Fruit fly (Drosophila melanogaster): ENCODE measurements around the gene CG5177.

CG5177 gene

DNA sequence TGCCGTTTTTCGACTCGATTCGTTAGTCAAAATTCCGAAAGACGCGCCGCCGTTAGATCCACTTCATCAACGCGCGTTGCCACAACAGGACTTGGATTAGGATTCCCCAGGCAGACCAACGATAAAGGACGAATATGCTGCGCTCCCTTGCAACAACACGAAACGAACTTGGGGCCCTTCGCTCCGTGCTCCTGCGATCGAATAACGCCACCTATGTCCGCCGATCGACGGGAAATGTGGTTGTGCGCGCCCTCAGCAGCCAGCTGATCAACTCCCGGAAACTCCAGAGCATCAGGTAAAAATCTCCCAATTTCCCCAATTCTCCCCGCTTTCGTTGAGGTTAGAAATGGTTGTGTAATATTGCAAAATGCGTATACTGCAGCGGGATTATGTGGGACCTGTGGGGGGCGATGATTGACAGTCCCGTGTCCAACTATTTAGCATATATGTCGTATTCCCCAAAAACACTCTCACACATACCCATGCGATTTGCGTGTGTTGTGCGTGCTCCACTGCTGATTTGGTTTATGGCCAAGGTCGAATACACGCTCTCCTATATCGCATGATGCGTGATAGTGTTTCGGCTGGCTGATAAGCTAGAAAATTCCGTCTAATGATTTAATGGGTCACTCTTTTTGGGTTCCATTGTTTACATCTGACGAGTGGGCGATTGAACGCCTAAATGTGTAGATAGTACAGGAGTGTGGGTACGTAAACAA is 22.2 kb downstream of the CG5177 start (continued):
- TF ChIP-seq CG12299 (tag; optimal IDR thresholded peaks at IDR 0.05) (no peak), Bgb (GFP tag; IDR thresholded peaks at IDR 0.05; ENCODE audit: partially characterized antibody) (no peak), Atf-2 (GFP tag; optimal IDR thresholded peaks at IDR 0.05) (no peak), CG17385 (GFP tag; optimal IDR thresholded peaks at IDR 0.05) (no peak), CoRest (tag; optimal IDR thresholded peaks at IDR 0.05) (no peak), tap (tag; optimal IDR thresholded peaks at IDR 0.05) (no peak), nerfin-2 (GFP tag; IDR thresholded peaks at IDR 0.05; ENCODE audit: partially characterized antibody) (no peak), pho (GFP tag; optimal IDR thresholded peaks at IDR 0.05) (no peak), CG12071 (GFP tag; optimal IDR thresholded peaks at IDR 0.05) (peak; percentile 17), CG6791 (GFP tag; IDR thresholded peaks at IDR 0.05; ENCODE audit: partially characterized antibody) (no peak), CG18764 (GFP tag; optimal IDR thresholded peaks at IDR 0.05) (no peak), CG7357 (GFP tag; IDR thresholded peaks at IDR 0.05) (no peak), gcm2 (GFP tag; optimal IDR thresholded peaks at IDR 0.05) (no peak), CG2712 (tag; optimal IDR thresholded peaks at IDR 0.05) (no peak), CG6683 (GFP tag; optimal IDR thresholded peaks at IDR 0.05) (no peak), Hey (tag; optimal IDR thresholded peaks at IDR 0.05) (no peak), sd (tag; optimal IDR thresholded peaks at IDR 0.05) (peak; percentile 86), bowl (GFP tag; IDR thresholded peaks at IDR 0.05) (no peak), HHEX (GFP tag; optimal IDR thresholded peaks at IDR 0.05) (no peak), CG11504 (tag; optimal IDR thresholded peaks at IDR 0.05) (no peak), CG10979 (tag; optimal IDR thresholded peaks at IDR 0.05) (no peak), NK7.1 (GFP tag; optimal IDR thresholded peaks at IDR 0.05) (no peak), ken (GFP tag; IDR thresholded peaks at IDR 0.05) (no peak), Xrp1 (GFP tag; IDR thresholded peaks at IDR 0.05) (no peak), CG4617 (GFP tag; optimal IDR thresholded peaks at IDR 0.05; ENCODE audit: borderline replicate concordance) (peak; percentile 21), CG18262 (tag; optimal IDR thresholded peaks at IDR 0.05) (no peak), corto (GFP tag; optimal IDR thresholded peaks at IDR 0.05) (no peak), crp (GFP tag; optimal IDR thresholded peaks at IDR 0.05) (peak in 1 of 2 experiments; percentile 29), inv (GFP tag; IDR thresholded peaks at IDR 0.05; ENCODE audit: partially characterized antibody) (peak; percentile 7; the same call in 1 of the 2 replicates), CG4328 (GFP tag; optimal IDR thresholded peaks at IDR 0.05) (peak; percentile 18), CG2889 (GFP tag; IDR thresholded peaks at IDR 0.05) (no peak), chinmo (GFP tag; IDR thresholded peaks at IDR 0.05; ENCODE audit: partially characterized antibody) (no peak), ssp (GFP tag; IDR thresholded peaks at IDR 0.05) (no peak), Oli (tag; optimal IDR thresholded peaks at IDR 0.05) (no peak), CG7372 (GFP tag; IDR thresholded peaks at IDR 0.05) (no peak), CG2875 (GFP tag; optimal IDR thresholded peaks at IDR 0.05) (no peak), Hr3 (GFP tag; optimal IDR thresholded peaks at IDR 0.05) (no peak), wek (GFP tag; optimal IDR thresholded peaks at IDR 0.05) (no peak), CG12155 (GFP tag; optimal IDR thresholded peaks at IDR 0.05) (no peak), hkb (optimal IDR thresholded peaks at IDR 0.05) (no peak), hkb (GFP tag; IDR thresholded peaks at IDR 0.05) (no peak), CG33213 (GFP tag; optimal IDR thresholded peaks at IDR 0.05) (no peak), Lim3 (GFP tag; IDR thresholded peaks at IDR 0.05) (no peak), Eip74EF (GFP tag; optimal IDR thresholded peaks at IDR 0.05) (peak in 1 of 2 experiments; percentile 9), CG15269 (tag; optimal IDR thresholded peaks at IDR 0.05) (no peak), CG1647 (GFP tag; optimal IDR thresholded peaks at IDR 0.05) (no peak), abd-A (tag; optimal IDR thresholded peaks at IDR 0.05) (no peak), gce (GFP tag; IDR thresholded peaks at IDR 0.05) (no peak), CG17802 (tag; optimal IDR thresholded peaks at IDR 0.05) (no peak)

Data from whole organism, embryonic.